Fruit fly (Drosophila melanogaster) Kc167 (cell line): ENCODE results near the gene Teh2.

Experiments used
- Myc ChIP-seq: fragments of >200 bp; optimal IDR thresholded peaks from 2 replicates; lab custom pipeline; 2017; ENCODE audit warnings: missing external identifiers
- Sin3A ChIP-seq: fragments of >200 bp; optimal IDR thresholded peaks from 2 replicates; lab custom pipeline; 2018; ENCODE audit warnings: missing external identifiers
- h ChIP-seq: fragments of >200 bp; optimal IDR thresholded peaks from 3 replicates; lab custom pipeline; 2018; ENCODE audit warnings: missing external identifiers
- insv ChIP-seq: fragments of >200 bp; optimal IDR thresholded peaks from 3 replicates; lab custom pipeline; 2018; ENCODE audit warnings: missing external identifiers
- psq ChIP-seq: fragments of >200 bp; optimal IDR thresholded peaks from 2 replicates; lab custom pipeline; 2017; ENCODE audit warnings: missing external identifiers
- ttk ChIP-seq: sonication (Bioruptor generic); optimal IDR thresholded peaks from 2 replicates; lab custom pipeline; 2017; ENCODE audit warnings: missing external identifiers

DNA sequence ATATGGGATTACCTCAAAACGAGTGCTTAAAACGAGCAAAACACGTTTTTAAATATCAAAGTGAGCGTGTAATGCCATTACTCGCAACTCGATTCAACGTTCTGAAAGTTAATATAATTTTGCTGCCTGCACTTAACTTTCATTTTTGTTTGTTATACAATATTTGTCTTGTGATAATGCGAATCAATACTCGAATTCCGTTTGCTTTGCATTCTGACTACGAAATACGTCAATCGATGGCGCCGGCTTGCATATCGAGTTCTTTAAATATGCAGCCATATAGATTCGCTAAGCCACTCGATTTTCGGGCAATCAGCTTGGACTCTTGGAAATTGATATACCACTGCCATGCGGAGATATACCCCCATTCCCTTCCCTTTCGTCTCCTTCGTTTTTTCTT is 32.9 kb upstream of the Teh2 start:
- TF ChIP-seq Sin3A (lab: Kevin White, UChicago): no peak
- TF ChIP-seq psq (lab: Kevin White, UChicago): no peak
- no peak for TF ChIP-seq h (lab: Kevin White, UChicago)
- no peak for TF ChIP-seq Myc (lab: Kevin White, UChicago)
- TF ChIP-seq insv (lab: Kevin White, UChicago): no peak
- TF ChIP-seq ttk (lab: Kevin White, UChicago): no peak
